Worm (Caenorhabditis elegans): ENCODE measurements around the gene smk-1.
A peak's percentile ranks its signal among the peaks of the same experiment; 100 is the strongest.
"Not testable (repeated sequence)": the region's sequence is repeated elsewhere in the genome, so short reads cannot be mapped to it uniquely, and the experiment has no call there.

Gene smk-1

DNA sequence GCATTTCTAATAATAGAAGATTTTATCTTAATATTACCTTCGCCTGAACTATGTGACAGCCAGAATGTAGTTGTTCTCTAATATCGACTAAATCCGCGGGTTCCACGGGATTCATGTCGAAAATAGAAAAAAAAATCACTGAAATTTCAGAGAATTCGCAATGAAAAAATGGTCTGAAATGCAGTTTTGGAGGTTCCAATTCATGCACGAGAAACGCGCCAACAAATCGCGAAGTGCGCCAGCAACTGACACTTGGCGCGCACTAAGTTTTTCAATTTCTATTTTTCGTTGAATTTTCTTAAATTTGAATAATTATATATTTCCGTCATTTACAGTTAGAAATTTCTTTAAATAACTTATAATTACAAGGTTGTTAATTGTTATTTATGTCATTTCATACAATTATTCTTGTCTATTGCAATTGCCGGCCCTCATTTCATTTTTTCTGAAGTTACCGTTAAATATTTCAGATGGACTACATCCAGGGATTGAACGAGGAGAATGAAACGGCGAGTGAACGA lies 37.7 kb upstream of the smk-1 start, which contains the start of the genes F25G6.9 and symk-1 (continued):
- no peak for TF ChIP-seq nhr-12 (tag; optimal IDR thresholded peaks at IDR 0.05)
- no peak for TF ChIP-seq nhr-43 (tag; optimal IDR thresholded peaks at IDR 0.05; ENCODE audit: poor library complexity, severe bottlenecking)
- no peak for TF ChIP-seq elt-1 (tag; optimal IDR thresholded peaks at IDR 0.05)
- TF ChIP-seq ceh-28 (tag; optimal IDR thresholded peaks at IDR 0.05) = no peak
- peak; percentile 68 for TF ChIP-seq hmg-11 (tag; optimal IDR thresholded peaks at IDR 0.05)
- no peak for TF ChIP-seq ceh-16 (tag; optimal IDR thresholded peaks at IDR 0.05)
- TF ChIP-seq nhr-25 (tag; optimal IDR thresholded peaks at IDR 0.05) = no peak
- TF ChIP-seq fos-1 (tag; optimal IDR thresholded peaks at IDR 0.05) = no peak
- no peak for TF ChIP-seq ztf-11 (tag; optimal IDR thresholded peaks at IDR 0.05)

DNA sequence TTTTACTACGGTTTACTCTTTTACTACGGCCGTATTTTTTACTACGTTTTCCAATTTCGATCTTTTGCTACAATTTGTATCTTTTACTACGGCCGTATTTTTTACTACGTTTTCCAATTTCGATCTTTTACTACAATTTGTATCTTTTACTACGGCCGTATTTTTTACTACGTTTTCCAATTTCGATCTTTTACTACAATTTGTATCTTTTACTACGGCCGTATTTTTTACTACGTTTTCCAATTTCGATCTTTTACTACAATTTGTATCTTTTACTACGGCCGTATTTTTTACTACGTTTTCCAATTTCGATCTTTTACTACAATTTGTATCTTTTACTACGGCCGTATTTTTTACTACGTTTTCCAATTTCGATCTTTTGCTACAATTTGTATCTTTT lies 32.8 kb upstream of the smk-1 start, which contains the start of gene F25G6.1:
Gene F25G6.1 (plus strand): TSS at position 301 of the 400 bp plus-strand sequence.
- TF ChIP-seq unc-39, fkh-2, elt-2 (tag; optimal IDR thresholded peaks at IDR 0.05): not testable (repeated sequence)

DNA sequence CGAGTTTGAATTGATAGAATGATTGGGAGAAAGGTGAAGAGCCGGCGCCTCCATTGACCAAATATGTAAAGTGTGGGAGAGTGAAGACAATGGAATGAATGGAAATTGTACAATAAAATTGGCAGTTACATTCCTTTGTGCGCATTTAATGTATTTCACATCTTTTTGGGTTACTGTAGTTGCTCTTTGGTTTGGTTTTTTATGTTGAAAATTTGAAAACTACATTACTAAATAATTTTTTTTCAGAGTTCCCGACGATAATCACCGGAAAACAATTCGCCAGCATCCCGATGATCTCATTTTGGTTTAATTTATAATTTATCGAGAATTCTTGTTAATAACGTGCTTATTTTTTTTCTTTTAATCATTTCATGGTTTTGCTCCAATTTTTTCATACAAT lies 26.6 kb upstream of the smk-1 start, which contains the start of gene C10B5.1:
Gene C10B5.1 (plus strand): TSS at position 301 of the 400 bp plus-strand sequence.
- no peak for TF ChIP-seq pha-4 (tag; optimal IDR thresholded peaks at IDR 0.05)
- no peak for TF ChIP-seq fkh-2 (tag; optimal IDR thresholded peaks at IDR 0.05)
- no peak for TF ChIP-seq nhr-11 (tag; optimal IDR thresholded peaks at IDR 0.05)
- no peak for TF ChIP-seq ceh-28 (tag; optimal IDR thresholded peaks at IDR 0.05)
- no peak for TF ChIP-seq elt-2 (tag; optimal IDR thresholded peaks at IDR 0.05)
- TF ChIP-seq sea-2 (GFP tag; optimal IDR thresholded peaks at IDR 0.05) = no peak
- TF ChIP-seq ceh-16 (tag; optimal IDR thresholded peaks at IDR 0.05) = no peak
- TF ChIP-seq lin-15B (tag; optimal IDR thresholded peaks at IDR 0.05) = no peak
- no peak for TF ChIP-seq tbx-2 (tag; optimal IDR thresholded peaks at IDR 0.05)
- no peak for TF ChIP-seq eor-1 (tag; optimal IDR thresholded peaks at IDR 0.05)
- no peak for TF ChIP-seq R02D3.7 (tag; optimal IDR thresholded peaks at IDR 0.05)
- no peak for TF ChIP-seq aly-2 (tag; optimal IDR thresholded peaks at IDR 0.05)
- no peak for TF ChIP-seq hmg-11 (tag; optimal IDR thresholded peaks at IDR 0.05)
- no peak for TF ChIP-seq fkh-10 (GFP tag; optimal IDR thresholded peaks at IDR 0.05)

DNA sequence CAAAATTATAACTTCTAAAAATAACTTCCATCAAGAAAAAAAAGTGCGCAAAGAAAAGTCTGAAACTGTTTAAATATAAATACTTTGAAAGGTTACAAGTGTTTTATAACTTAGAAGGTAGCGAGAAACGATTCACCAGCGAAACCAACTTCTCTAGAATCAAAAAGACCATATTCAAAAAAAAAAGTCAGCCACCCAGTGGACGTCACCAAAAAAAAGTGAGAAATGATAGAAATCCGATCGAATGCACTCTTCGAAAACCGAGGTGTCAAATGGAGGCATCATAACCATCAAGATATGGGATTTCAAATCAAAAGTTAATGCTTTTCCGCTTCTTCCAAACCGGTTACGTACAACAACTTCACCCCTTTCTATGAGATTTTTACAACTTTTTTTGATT lies 21.1 kb upstream of the smk-1 start:
- no peak for TF ChIP-seq ceh-82 (tag; optimal IDR thresholded peaks at IDR 0.05)
- no peak for TF ChIP-seq elt-1 (tag; optimal IDR thresholded peaks at IDR 0.05)
- TF ChIP-seq ZK546.5 (tag; optimal IDR thresholded peaks at IDR 0.05) = no peak
- TF ChIP-seq nhr-76 (tag; optimal IDR thresholded peaks at IDR 0.05) = no peak
- TF ChIP-seq nhr-25 (tag; optimal IDR thresholded peaks at IDR 0.05) = no peak
- no peak for TF ChIP-seq unc-62 (GFP tag; optimal IDR thresholded peaks at IDR 0.05)
- no peak for TF ChIP-seq ceh-16 (tag; optimal IDR thresholded peaks at IDR 0.05)
- no peak for TF ChIP-seq pha-4 (tag; optimal IDR thresholded peaks at IDR 0.05)
- no peak for TF ChIP-seq elt-3 (tag; optimal IDR thresholded peaks at IDR 0.05)

DNA sequence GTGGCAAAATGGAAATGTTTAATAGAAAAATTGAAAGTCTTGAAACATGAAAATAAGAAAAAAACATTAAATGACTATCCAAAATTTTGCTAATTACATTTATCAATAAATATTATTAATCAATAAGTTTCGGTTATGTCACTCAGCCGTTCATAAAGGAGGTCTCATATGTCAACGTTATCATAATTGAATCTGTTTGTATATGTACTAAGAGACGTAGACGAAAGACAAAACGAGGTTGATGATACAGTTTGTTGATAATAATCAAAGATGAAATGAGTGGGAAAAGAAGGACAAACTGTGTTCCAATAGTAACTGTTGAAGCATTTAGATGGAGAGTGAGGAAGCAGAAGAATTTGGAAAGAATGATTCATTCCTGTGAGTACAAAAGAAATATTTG lies 20.7 kb upstream of the smk-1 start:
- TF ChIP-seq nhr-67 (tag; optimal IDR thresholded peaks at IDR 0.05) (no peak), tbx-2 (tag; optimal IDR thresholded peaks at IDR 0.05) (no peak), ceh-9 (tag; optimal IDR thresholded peaks at IDR 0.05) (no peak), elt-3 (tag; optimal IDR thresholded peaks at IDR 0.05) (no peak), elt-1 (tag; optimal IDR thresholded peaks at IDR 0.05) (no peak), unc-39 (tag; optimal IDR thresholded peaks at IDR 0.05) (no peak), ceh-82 (tag; optimal IDR thresholded peaks at IDR 0.05) (no peak), elt-2 (tag; optimal IDR thresholded peaks at IDR 0.05) (peak; percentile 67), pqm-1 (tag; optimal IDR thresholded peaks at IDR 0.05) (peak; percentile 4), nhr-237 (tag; optimal IDR thresholded peaks at IDR 0.05) (no peak), pha-4 (tag; optimal IDR thresholded peaks at IDR 0.05) (peak; percentile 72)

DNA sequence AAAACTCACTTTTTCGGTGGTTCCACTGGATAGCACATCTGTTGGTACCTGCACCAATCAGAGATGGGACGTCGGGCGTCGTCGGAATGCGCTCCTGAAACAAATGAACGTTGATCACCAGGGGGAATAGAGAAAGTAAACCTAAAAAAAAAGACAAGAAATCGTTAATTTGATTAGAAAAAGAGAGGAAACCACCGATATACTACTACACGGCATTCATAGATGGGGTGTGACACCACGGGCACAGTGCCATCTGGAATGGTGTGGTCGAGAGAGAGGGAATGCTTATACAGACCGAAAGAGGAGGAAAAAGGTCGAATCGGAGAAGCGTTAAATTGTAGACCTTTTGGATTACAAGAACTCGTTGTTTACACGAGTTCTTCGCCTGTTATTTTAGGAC lies 19.5 kb upstream of the smk-1 start, which contains the start of gene C10B5.3:
Gene C10B5.3 (minus strand): TSS at position 101 of the 400 bp plus-strand sequence.
- no peak for TF ChIP-seq pqm-1 (tag; optimal IDR thresholded peaks at IDR 0.05)
